Worm (Caenorhabditis elegans): Measurements from ENCODE around the gene F16H6.8.
"Not testable (repeated sequence)": the region's sequence is repeated elsewhere in the genome, so short reads cannot be mapped to it uniquely, and the experiment has no call there.

Gene F16H6.8

DNA sequence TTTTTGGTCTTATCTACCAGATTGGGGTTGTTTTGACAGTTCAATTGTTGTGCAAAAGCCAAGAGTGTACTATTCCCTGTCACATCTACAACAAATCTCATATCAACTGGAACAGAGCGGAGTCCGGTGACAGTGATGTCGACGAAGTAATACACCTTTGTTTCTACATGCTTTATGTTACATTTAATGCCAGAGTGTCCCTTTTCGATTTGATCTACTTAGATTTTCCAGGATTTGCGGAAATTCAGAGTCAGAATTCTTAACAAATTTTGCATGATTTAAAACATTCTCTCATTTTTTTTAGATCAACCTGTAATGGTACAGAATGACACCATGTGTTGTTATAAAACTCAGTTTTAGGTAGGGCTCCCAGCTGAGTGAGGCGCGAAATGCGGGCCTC is at the start of gene F16H6.8:
Gene F16H6.8, minus strand, starts transcription at position 101 of the 400 bp plus-strand sequence.
- not testable (repeated sequence) for TF ChIP-seq lsl-1 (GFP tag; optimal IDR thresholded peaks at IDR 0.05); nhr-120 (GFP tag; IDR thresholded peaks at IDR 0.05); Y53G8AR.9 (GFP tag; conservative IDR thresholded peaks at IDR 0.05)

DNA sequence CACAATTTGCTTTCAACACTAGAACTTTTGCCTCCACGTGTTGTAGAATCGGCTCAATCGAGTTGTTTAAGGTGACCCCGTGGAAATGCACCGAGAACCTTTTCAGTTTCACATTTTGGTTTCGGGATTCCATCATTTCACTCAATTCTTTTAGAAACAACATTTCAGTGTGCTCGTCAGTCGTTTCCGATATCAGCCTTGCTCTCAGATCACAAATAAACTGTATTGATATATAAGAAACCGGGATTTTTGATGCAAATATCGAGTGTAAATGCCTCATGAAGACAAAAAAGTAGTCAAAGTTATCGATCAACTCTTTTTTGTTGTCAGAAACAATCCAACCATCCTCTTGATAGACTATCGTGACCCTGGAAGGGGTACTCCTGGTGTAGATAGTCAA is 49.4 kb upstream of the F16H6.8 start:
- TF ChIP-seq snpc-4 (GFP tag; optimal IDR thresholded peaks at IDR 0.05), result no peak
- no peak for TF ChIP-seq snpc-4 (tag; optimal IDR thresholded peaks at IDR 0.05)
- TF ChIP-seq F22D6.2 (tag; optimal IDR thresholded peaks at IDR 0.05), result no peak
- no peak for TF ChIP-seq let-607 (tag; optimal IDR thresholded peaks at IDR 0.05)
- TF ChIP-seq nhr-27 (tag; optimal IDR thresholded peaks at IDR 0.05), result no peak
- no peak for TF ChIP-seq fkh-3 (tag; optimal IDR thresholded peaks at IDR 0.05)
- TF ChIP-seq ztf-26 (tag; optimal IDR thresholded peaks at IDR 0.05), result no peak
- no peak for TF ChIP-seq zfh-2 (GFP tag; conservative IDR thresholded peaks at IDR 0.05)
- no peak for TF ChIP-seq dpl-1 (GFP tag; optimal IDR thresholded peaks at IDR 0.05)

DNA sequence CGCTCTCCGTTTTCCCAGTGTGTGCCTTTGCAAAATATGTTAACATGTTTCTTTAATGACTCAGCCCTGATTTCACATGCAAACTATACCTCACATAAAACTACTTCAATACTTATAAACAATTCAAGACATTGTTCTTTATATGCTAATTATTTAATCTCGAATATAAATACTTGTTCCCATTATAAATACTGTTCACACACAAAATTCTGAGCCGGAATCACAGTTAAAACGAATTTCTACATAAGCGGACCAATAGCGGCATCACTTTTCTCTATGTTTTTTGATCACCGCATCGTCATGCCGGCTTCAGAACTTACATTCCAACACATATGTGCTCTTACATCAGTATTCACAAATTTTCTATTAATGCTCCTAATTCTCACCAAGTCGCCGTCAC is 38.4 kb upstream of the F16H6.8 start, which contains the start of gene R10E8.5:
Gene R10E8.5, plus strand, starts transcription at position 301 of the 400 bp plus-strand sequence.
- TF ChIP-seq pha-4 (tag; optimal IDR thresholded peaks at IDR 0.05) (no peak), Y79H2A.3 (GFP tag; conservative IDR thresholded peaks at IDR 0.05) (no peak), nhr-179 (tag; optimal IDR thresholded peaks at IDR 0.05) (no peak), F22D6.2 (tag; optimal IDR thresholded peaks at IDR 0.05) (no peak), him-1 (tag; optimal IDR thresholded peaks at IDR 0.05) (no peak), somi-1 (GFP tag; optimal IDR thresholded peaks at IDR 0.05) (no peak), hlh-12 (tag; optimal IDR thresholded peaks at IDR 0.05) (no peak), egl-44 (GFP tag; IDR thresholded peaks at IDR 0.05) (no peak), hlh-26 (GFP tag; conservative IDR thresholded peaks at IDR 0.05) (no peak), zfh-2 (GFP tag; conservative IDR thresholded peaks at IDR 0.05) (no peak), aptf-2 (GFP tag; conservative IDR thresholded peaks at IDR 0.05) (no peak), Y95B8A.8 (GFP tag; IDR thresholded peaks at IDR 0.05) (no peak), lin-54 (GFP tag; optimal IDR thresholded peaks at IDR 0.05) (no peak), unc-130 (GFP tag; optimal IDR thresholded peaks at IDR 0.05) (no peak), die-1 (tag; optimal IDR thresholded peaks at IDR 0.05) (no peak), chd-7 (tag; optimal IDR thresholded peaks at IDR 0.05) (no peak), ZK185.1 (tag; optimal IDR thresholded peaks at IDR 0.05; ENCODE audit: poor library complexity, severe bottlenecking) (no peak)

DNA sequence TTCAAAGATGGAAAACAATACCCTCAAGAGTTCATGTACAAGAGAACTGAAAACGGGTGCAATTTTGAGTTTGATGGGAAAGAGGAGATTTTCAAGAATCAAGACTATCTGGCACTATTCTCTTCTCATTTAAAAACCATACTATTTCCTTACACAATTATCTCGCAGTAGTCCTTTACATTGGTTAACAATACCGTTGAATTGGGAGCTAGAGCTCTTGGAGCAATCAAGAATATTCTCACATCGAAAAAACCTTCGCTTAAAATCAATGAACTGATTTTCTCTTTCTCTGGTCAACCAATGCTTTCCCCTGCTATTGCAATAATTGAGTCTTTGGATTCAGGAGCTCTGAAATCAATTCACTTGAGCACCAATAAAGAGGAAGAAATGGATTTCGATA is 37.4 kb upstream of the F16H6.8 start, which contains the start of gene R10E8.2:
Gene R10E8.2, plus strand, starts transcription at position 301 of the 400 bp plus-strand sequence.
- TF ChIP-seq pbrm-1 (GFP tag; IDR thresholded peaks at IDR 0.05), result no peak
- TF ChIP-seq F49E8.2 (tag; optimal IDR thresholded peaks at IDR 0.05; ENCODE audit: insufficient read depth), result no peak
- no peak for TF ChIP-seq attf-3 (GFP tag; conservative IDR thresholded peaks at IDR 0.05)
- no peak for TF ChIP-seq hmg-1.2 (GFP tag; IDR thresholded peaks at IDR 0.05)
- TF ChIP-seq nhr-120 (GFP tag; IDR thresholded peaks at IDR 0.05), result no peak
- no peak for TF ChIP-seq ets-4 (GFP tag; optimal IDR thresholded peaks at IDR 0.05)
- no peak for TF ChIP-seq lir-1 (GFP tag; conservative IDR thresholded peaks at IDR 0.05)
- TF ChIP-seq F55B11.4 (tag; optimal IDR thresholded peaks at IDR 0.05; ENCODE audit: borderline replicate concordance, insufficient read depth), result no peak
- no peak for TF ChIP-seq snpc-1.1 (tag; optimal IDR thresholded peaks at IDR 0.05; ENCODE audit: insufficient read depth)
- no peak for TF ChIP-seq egl-18 (GFP tag; IDR thresholded peaks at IDR 0.05)
- no peak for TF ChIP-seq gei-17 (GFP tag; optimal IDR thresholded peaks at IDR 0.05)
- no peak for TF ChIP-seq pha-4 (tag; optimal IDR thresholded peaks at IDR 0.05)
- no peak for TF ChIP-seq K12H6.12 (tag; optimal IDR thresholded peaks at IDR 0.05)
- TF ChIP-seq ama-1 (optimal IDR thresholded peaks at IDR 0.05), result no peak
- TF ChIP-seq ama-1 (GFP tag; optimal IDR thresholded peaks at IDR 0.05), result no peak
- no peak for TF ChIP-seq madf-8 (GFP tag; conservative IDR thresholded peaks at IDR 0.05)
- TF ChIP-seq hsf-1 (GFP tag; IDR thresholded peaks at IDR 0.05), result no peak
